Worm (Caenorhabditis elegans): ENCODE results near the gene F13B12.6.

DNA sequence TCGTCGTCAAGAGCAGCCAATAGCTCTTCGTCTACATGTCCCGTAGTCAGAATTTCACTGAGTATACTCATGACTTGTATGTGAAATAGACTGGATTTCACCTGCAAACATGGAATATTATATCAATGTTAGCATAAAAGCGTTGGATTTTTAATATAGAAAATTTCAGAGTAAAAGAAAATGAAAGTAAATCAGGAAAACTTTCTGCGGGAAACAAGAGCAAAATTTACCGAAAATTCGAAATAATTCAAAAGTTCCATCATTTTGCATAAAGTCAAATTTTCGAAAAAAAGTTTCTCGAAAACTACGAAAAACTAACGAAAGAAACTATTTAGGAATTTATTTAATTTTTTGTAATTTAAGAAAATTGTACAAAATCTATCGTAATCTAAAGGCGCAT is at the start of gene F13B12.6:
- no peak for TF ChIP-seq unc-62 (GFP tag; optimal IDR thresholded peaks at IDR 0.05)
- no peak for TF ChIP-seq mes-4 (tag; optimal IDR thresholded peaks at IDR 0.05)
- TF ChIP-seq tbx-9 (tag; optimal IDR thresholded peaks at IDR 0.05; ENCODE audit: borderline replicate concordance) = no peak
- no peak for TF ChIP-seq cebp-2 (GFP tag; IDR thresholded peaks at IDR 0.05)
- no peak for TF ChIP-seq nhr-179 (tag; optimal IDR thresholded peaks at IDR 0.05)
- TF ChIP-seq dpff-1 (tag; optimal IDR thresholded peaks at IDR 0.05) = no peak
- TF ChIP-seq ZK185.1 (tag; optimal IDR thresholded peaks at IDR 0.05; ENCODE audit: poor library complexity, severe bottlenecking) = no peak
- no peak for TF ChIP-seq snpc-1.3 (tag; optimal IDR thresholded peaks at IDR 0.05; ENCODE audit: insufficient read depth)
- no peak for TF ChIP-seq snpc-1.1 (tag; optimal IDR thresholded peaks at IDR 0.05; ENCODE audit: insufficient read depth)
- TF ChIP-seq ama-1 (optimal IDR thresholded peaks at IDR 0.05) = no peak
- TF ChIP-seq ama-1 (GFP tag; optimal IDR thresholded peaks at IDR 0.05) = no peak
- TF ChIP-seq mel-28 (tag; optimal IDR thresholded peaks at IDR 0.05; ENCODE audit: borderline replicate concordance) = no peak
- TF ChIP-seq K11D2.4 (GFP tag; IDR thresholded peaks at IDR 0.05) = no peak
- no peak for TF ChIP-seq pha-4 (tag; optimal IDR thresholded peaks at IDR 0.05)
- TF ChIP-seq F37B4.10 (GFP tag; IDR thresholded peaks at IDR 0.05) = no peak

Measured in whole organism, young adult.